Worm (Caenorhabditis elegans): Measurements from ENCODE around the gene F02A9.7.

The F02A9.7 gene

DNA sequence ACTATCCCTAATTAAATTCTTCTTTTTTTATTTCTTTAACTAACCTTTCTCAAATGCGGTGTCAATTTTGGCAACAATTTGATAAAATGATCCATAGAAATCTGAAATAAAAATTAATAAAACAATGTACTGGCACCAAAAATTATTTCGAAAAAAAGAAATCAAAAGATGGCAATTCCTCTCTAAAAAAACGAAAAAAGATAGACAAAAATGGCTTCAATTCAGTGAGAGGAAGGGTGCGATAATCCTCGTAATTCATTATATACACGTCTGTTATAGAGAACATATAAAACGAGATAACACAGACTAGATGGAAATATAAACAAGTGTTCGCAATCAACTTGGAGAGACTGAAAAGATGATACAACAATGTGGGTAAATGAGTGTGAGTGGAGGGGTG, 29.6 kb downstream of the F02A9.7 start, which contains the start of gene R107.2:
R107.2 (minus strand) TSS at position 101 of the 400 bp plus-strand sequence.
- TF ChIP-seq mab-5 (tag; optimal IDR thresholded peaks at IDR 0.05) = no peak
- TF ChIP-seq unc-39 (tag; optimal IDR thresholded peaks at IDR 0.05) = no peak
- no peak for TF ChIP-seq nhr-76 (tag; optimal IDR thresholded peaks at IDR 0.05)
- TF ChIP-seq ceh-39 (tag; optimal IDR thresholded peaks at IDR 0.05) = no peak
- no peak for TF ChIP-seq mep-1 (tag; optimal IDR thresholded peaks at IDR 0.05)
- no peak for TF ChIP-seq sem-2 (GFP tag; optimal IDR thresholded peaks at IDR 0.05)
- no peak for TF ChIP-seq sptf-1 (tag; optimal IDR thresholded peaks at IDR 0.05)
- no peak for TF ChIP-seq tbx-8 (GFP tag; optimal IDR thresholded peaks at IDR 0.05)
- TF ChIP-seq nhr-237 (tag; optimal IDR thresholded peaks at IDR 0.05) = no peak
- no peak for TF ChIP-seq lin-13 (tag; optimal IDR thresholded peaks at IDR 0.05)
- no peak for TF ChIP-seq nhr-12 (tag; optimal IDR thresholded peaks at IDR 0.05)
- no peak for TF ChIP-seq lsy-2 (tag; optimal IDR thresholded peaks at IDR 0.05)
- no peak for TF ChIP-seq ceh-83 (GFP tag; optimal IDR thresholded peaks at IDR 0.05)
- no peak for TF ChIP-seq zip-8 (tag; optimal IDR thresholded peaks at IDR 0.05)
- TF ChIP-seq unc-120 (tag; optimal IDR thresholded peaks at IDR 0.05; ENCODE audit: poor library complexity, severe bottlenecking) = no peak
- TF ChIP-seq blmp-1 (tag; optimal IDR thresholded peaks at IDR 0.05) = no peak
- TF ChIP-seq nhr-2 (tag; optimal IDR thresholded peaks at IDR 0.05) = no peak

ce11 chrIII:9043200-9043599, 32.2 kb downstream of the F02A9.7 start, which contains the start of gene nac-2:
nac-2 (minus strand) TSS chrIII:9043300.
- TF ChIP-seq M03D4.4 (tag; optimal IDR thresholded peaks at IDR 0.05) (no peak), tbx-8 (GFP tag; optimal IDR thresholded peaks at IDR 0.05) (no peak), bed-3 (GFP tag; optimal IDR thresholded peaks at IDR 0.05) (no peak), flh-1 (GFP tag; optimal IDR thresholded peaks at IDR 0.05) (no peak), ces-1 (GFP tag; optimal IDR thresholded peaks at IDR 0.05) (no peak), zip-8 (tag; optimal IDR thresholded peaks at IDR 0.05) (no peak), unc-120 (tag; optimal IDR thresholded peaks at IDR 0.05; ENCODE audit: poor library complexity, severe bottlenecking) (no peak), nhr-2 (tag; optimal IDR thresholded peaks at IDR 0.05) (no peak), unc-39 (tag; optimal IDR thresholded peaks at IDR 0.05) (no peak), nhr-28 (tag; optimal IDR thresholded peaks at IDR 0.05) (no peak), hlh-1 (tag; optimal IDR thresholded peaks at IDR 0.05) (no peak), drap-1 (GFP tag; optimal IDR thresholded peaks at IDR 0.05) (no peak), nhr-12 (tag; optimal IDR thresholded peaks at IDR 0.05) (no peak), sem-2 (GFP tag; optimal IDR thresholded peaks at IDR 0.05) (no peak), ceh-43 (GFP tag; optimal IDR thresholded peaks at IDR 0.05) (no peak)

- TF ChIP-seq sem-2 (GFP tag; optimal IDR thresholded peaks at IDR 0.05) = no peak
- no peak for TF ChIP-seq ceh-83 (GFP tag; optimal IDR thresholded peaks at IDR 0.05)
- no peak for TF ChIP-seq snpc-4 (tag; optimal IDR thresholded peaks at IDR 0.05)
- TF ChIP-seq mab-5 (tag; optimal IDR thresholded peaks at IDR 0.05) = no peak
- TF ChIP-seq nhr-237 (tag; optimal IDR thresholded peaks at IDR 0.05) = no peak
- TF ChIP-seq nhr-28 (tag; optimal IDR thresholded peaks at IDR 0.05) = no peak
- no peak for TF ChIP-seq ceh-39 (tag; optimal IDR thresholded peaks at IDR 0.05)
- TF ChIP-seq tbx-8 (GFP tag; optimal IDR thresholded peaks at IDR 0.05) = no peak
- no peak for TF ChIP-seq drap-1 (GFP tag; optimal IDR thresholded peaks at IDR 0.05)
- no peak for TF ChIP-seq blmp-1 (tag; optimal IDR thresholded peaks at IDR 0.05)
- TF ChIP-seq lin-13 (tag; optimal IDR thresholded peaks at IDR 0.05) = no peak
- no peak for TF ChIP-seq ceh-43 (GFP tag; optimal IDR thresholded peaks at IDR 0.05)
- TF ChIP-seq elt-1 (tag; optimal IDR thresholded peaks at IDR 0.05; ENCODE audit: borderline replicate concordance, insufficient read depth) = no peak
- TF ChIP-seq bed-3 (GFP tag; optimal IDR thresholded peaks at IDR 0.05) = no peak
- no peak for TF ChIP-seq ces-1 (GFP tag; optimal IDR thresholded peaks at IDR 0.05)
These were observed 37.8 kb downstream of the F02A9.7 start, which contains the start of gene R107.9 for ce11 chrIII:9037658-9038057. R107.9 (plus strand) TSS chrIII:9037958.

DNA sequence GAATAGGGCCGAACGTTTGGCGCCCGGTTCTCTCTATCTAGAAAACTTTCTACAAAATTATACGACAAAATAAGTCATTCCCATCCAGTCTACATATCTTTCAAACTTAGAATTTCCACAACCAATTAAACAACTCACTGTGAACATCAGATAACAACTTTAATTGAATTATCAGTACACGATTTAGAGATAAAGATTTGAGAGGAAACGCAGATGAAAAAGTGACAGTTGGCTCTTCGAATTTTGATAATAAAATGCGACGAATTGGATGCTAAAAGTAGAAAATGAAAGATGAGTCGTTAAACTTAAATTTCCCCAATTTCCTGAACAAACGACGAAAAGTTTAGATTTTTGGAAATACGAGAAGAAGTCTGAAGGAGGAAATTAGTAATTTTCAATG, 40.4 kb downstream of the F02A9.7 start:
- TF ChIP-seq unc-39 (tag; optimal IDR thresholded peaks at IDR 0.05) (no peak), elt-1 (tag; optimal IDR thresholded peaks at IDR 0.05; ENCODE audit: borderline replicate concordance, insufficient read depth) (no peak), lsy-2 (tag; optimal IDR thresholded peaks at IDR 0.05) (no peak), flh-1 (GFP tag; optimal IDR thresholded peaks at IDR 0.05) (no peak), lin-32 (GFP tag; optimal IDR thresholded peaks at IDR 0.05) (no peak), lin-13 (tag; optimal IDR thresholded peaks at IDR 0.05) (no peak), elt-3 (tag; optimal IDR thresholded peaks at IDR 0.05) (no peak), mep-1 (tag; optimal IDR thresholded peaks at IDR 0.05) (no peak), sem-2 (GFP tag; optimal IDR thresholded peaks at IDR 0.05) (no peak), tbx-8 (GFP tag; optimal IDR thresholded peaks at IDR 0.05) (no peak), unc-120 (tag; optimal IDR thresholded peaks at IDR 0.05; ENCODE audit: poor library complexity, severe bottlenecking) (no peak), cnd-1 (tag; optimal IDR thresholded peaks at IDR 0.05) (no peak), ceh-39 (tag; optimal IDR thresholded peaks at IDR 0.05) (no peak), ztf-11 (tag; optimal IDR thresholded peaks at IDR 0.05) (no peak), snpc-4 (tag; optimal IDR thresholded peaks at IDR 0.05) (no peak), mab-5 (tag; optimal IDR thresholded peaks at IDR 0.05) (no peak), M03D4.4 (tag; optimal IDR thresholded peaks at IDR 0.05) (no peak), nhr-237 (tag; optimal IDR thresholded peaks at IDR 0.05) (no peak), ces-1 (GFP tag; optimal IDR thresholded peaks at IDR 0.05) (no peak), unc-62 (GFP tag; optimal IDR thresholded peaks at IDR 0.05) (no peak)

Measured in whole organism, mixed stage, embryonic.